Worm (Caenorhabditis elegans): ENCODE measurements around the gene C29E4.13.

- TF ChIP-seq elt-2 (tag; optimal IDR thresholded peaks at IDR 0.05) (peak; percentile 65), pag-3 (tag; optimal IDR thresholded peaks at IDR 0.05; ENCODE audit: borderline replicate concordance) (no peak), pha-4 (tag; optimal IDR thresholded peaks at IDR 0.05) (no peak), ttx-3 (tag; optimal IDR thresholded peaks at IDR 0.05) (no peak), hlh-6 (tag; optimal IDR thresholded peaks at IDR 0.05) (no peak), pqm-1 (tag; optimal IDR thresholded peaks at IDR 0.05) (no peak), zip-5 (tag; optimal IDR thresholded peaks at IDR 0.05) (no peak), ceh-31 (tag; optimal IDR thresholded peaks at IDR 0.05) (peak; percentile 78), ceh-2 (tag; optimal IDR thresholded peaks at IDR 0.05) (peak; percentile 31), tbx-2 (tag; optimal IDR thresholded peaks at IDR 0.05) (peak; percentile 63), ztf-16 (tag; optimal IDR thresholded peaks at IDR 0.05) (no peak), ceh-48 (tag; optimal IDR thresholded peaks at IDR 0.05) (no peak), fkh-10 (GFP tag; optimal IDR thresholded peaks at IDR 0.05) (no peak), nhr-11 (tag; optimal IDR thresholded peaks at IDR 0.05) (no peak)
Observed at ce11 chrIII:7891573-7892306, 36.8 kb downstream of the C29E4.13 start, which contains the start of the genes ZK688.5 and fahd-1.
